Worm (Caenorhabditis elegans): ENCODE data around the gene R09A8.1.
A peak's percentile ranks its signal among the peaks of the same experiment; 100 is the strongest.

The R09A8.1 gene

DNA sequence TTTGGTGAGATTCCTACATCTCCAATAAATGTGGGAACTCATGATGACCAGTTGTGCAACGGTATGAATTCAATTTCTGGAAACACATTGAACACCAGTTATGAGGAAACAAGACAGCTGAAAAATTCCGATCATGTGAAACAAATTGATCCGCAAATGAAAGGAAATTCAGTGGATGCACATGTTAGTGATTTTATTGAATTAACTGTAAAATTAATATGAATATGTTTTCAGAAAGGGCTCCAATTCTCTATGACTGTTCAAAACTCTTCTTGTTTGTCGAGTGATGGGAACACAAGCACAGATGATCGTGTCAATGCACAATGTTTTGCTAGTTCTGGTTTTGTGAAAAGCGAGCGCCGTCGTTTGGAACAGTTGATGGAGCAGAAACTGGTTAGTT lies 6.8 kb downstream of the R09A8.1 start:
- TF ChIP-seq ztf-3 (GFP tag; optimal IDR thresholded peaks at IDR 0.05), result no peak

DNA sequence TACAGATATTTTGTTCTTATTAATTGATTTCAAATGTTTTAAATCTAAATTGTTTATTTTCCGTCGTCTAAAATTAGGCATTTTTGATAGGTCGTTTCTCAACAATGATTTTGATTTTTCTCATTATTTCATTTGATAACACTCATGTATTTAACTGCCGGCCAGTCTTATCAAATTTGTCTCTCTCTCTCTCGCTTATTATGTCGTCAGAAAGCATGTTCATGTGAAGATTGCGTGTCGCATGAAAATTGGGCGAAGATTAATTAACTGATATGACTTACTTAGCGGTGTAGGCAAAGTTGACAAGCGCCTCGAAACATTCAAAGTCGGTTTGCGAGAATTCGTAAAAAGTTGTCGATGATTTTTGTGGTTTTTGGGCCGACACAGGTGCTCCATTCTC lies 14.2 kb downstream of the R09A8.1 start:
- no peak for TF ChIP-seq zfh-2 (GFP tag; conservative IDR thresholded peaks at IDR 0.05)
- TF ChIP-seq nfyb-1 (GFP tag; IDR thresholded peaks at IDR 0.05), result 0 out of 2 replicates have a peak, but pooled peaks have one; percentile 27
- no peak for TF ChIP-seq zim-3 (tag; optimal IDR thresholded peaks at IDR 0.05)
- no peak for TF ChIP-seq ztf-28 (GFP tag; IDR thresholded peaks at IDR 0.05)
- peak; percentile 18 for TF ChIP-seq tbp1 (GFP tag; optimal IDR thresholded peaks at IDR 0.05)
- peak; percentile 77 for TF ChIP-seq nhr-80 (tag; optimal IDR thresholded peaks at IDR 0.05)

DNA sequence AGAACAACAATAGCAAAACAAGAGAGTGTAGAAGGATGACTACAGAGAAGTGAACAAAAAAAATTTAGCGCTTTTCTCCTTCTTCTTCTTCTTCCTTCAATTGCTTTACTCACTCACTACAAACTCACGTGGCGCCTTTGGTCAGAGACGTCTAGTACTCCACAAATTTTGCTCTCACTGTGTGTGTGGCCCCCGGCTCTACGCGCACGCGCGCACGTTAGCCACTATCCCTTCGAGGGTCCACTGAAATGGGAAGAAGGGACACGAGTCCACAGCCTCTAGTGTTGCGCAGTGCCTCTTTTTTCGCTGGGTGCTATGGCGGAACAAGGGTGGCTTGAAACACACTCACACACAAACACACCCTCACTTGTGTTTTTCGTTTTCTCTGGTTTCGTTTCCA lies 15.7 kb downstream of the R09A8.1 start:
- TF ChIP-seq zfh-2 (GFP tag; conservative IDR thresholded peaks at IDR 0.05) (peak; percentile 64), nfya-2 (GFP tag; IDR thresholded peaks at IDR 0.05) (no peak), B0261.1 (tag; optimal IDR thresholded peaks at IDR 0.05) (no peak), him-1 (tag; optimal IDR thresholded peaks at IDR 0.05) (no peak), gei-17 (GFP tag; optimal IDR thresholded peaks at IDR 0.05) (no peak), let-607 (tag; optimal IDR thresholded peaks at IDR 0.05) (no peak), F10E7.11 (tag; optimal IDR thresholded peaks at IDR 0.05) (no peak), attf-3 (GFP tag; conservative IDR thresholded peaks at IDR 0.05) (no peak), D2030.7 (GFP tag; IDR thresholded peaks at IDR 0.05) (no peak), ceh-79 (tag; optimal IDR thresholded peaks at IDR 0.05) (no peak), F22D6.2 (tag; optimal IDR thresholded peaks at IDR 0.05) (no peak), B0019.2 (GFP tag; conservative IDR thresholded peaks at IDR 0.05) (no peak), F33H1.4 (GFP tag; IDR thresholded peaks at IDR 0.05) (no peak), F57A8.1 (GFP tag; optimal IDR thresholded peaks at IDR 0.05) (no peak), ztf-22 (GFP tag; optimal IDR thresholded peaks at IDR 0.05) (no peak), snpc-3.4 (tag; optimal IDR thresholded peaks at IDR 0.05) (no peak), lsy-27 (tag; optimal IDR thresholded peaks at IDR 0.05; ENCODE audit: borderline replicate concordance, insufficient read depth) (no peak), C06A6.2 (GFP tag; conservative IDR thresholded peaks at IDR 0.05) (no peak), lin-26 (GFP tag; IDR thresholded peaks at IDR 0.05) (0 out of 2 replicates have a peak, but pooled peaks have one; percentile 29), madf-8 (GFP tag; conservative IDR thresholded peaks at IDR 0.05) (no peak), dox-1 (GFP tag; IDR thresholded peaks at IDR 0.05) (peak; percentile 59; the same call in 1 of the 2 replicates), pha-4 (tag; optimal IDR thresholded peaks at IDR 0.05) (no peak), tbx-9 (tag; optimal IDR thresholded peaks at IDR 0.05; ENCODE audit: borderline replicate concordance) (no peak), unc-62 (GFP tag; optimal IDR thresholded peaks at IDR 0.05) (no peak), tlf-1 (GFP tag; optimal IDR thresholded peaks at IDR 0.05) (no peak), attf-5 (GFP tag; optimal IDR thresholded peaks at IDR 0.05) (peak; percentile 14), unc-130 (GFP tag; optimal IDR thresholded peaks at IDR 0.05) (no peak), Y53G8AR.9 (GFP tag; conservative IDR thresholded peaks at IDR 0.05) (no peak), akir-1 (GFP tag; optimal IDR thresholded peaks at IDR 0.05) (no peak), aptf-3 (GFP tag; IDR thresholded peaks at IDR 0.05) (no peak), nfyb-1 (GFP tag; IDR thresholded peaks at IDR 0.05) (0 out of 2 replicates have a peak, but pooled peaks have one; percentile 59), cebp-1 (GFP tag; IDR thresholded peaks at IDR 0.05) (no peak), cebp-1 (tag; optimal IDR thresholded peaks at IDR 0.05) (peak; percentile 47), Y56A3A.18 (GFP tag; IDR thresholded peaks at IDR 0.05) (no peak), F23B12.7 (tag; optimal IDR thresholded peaks at IDR 0.05; ENCODE audit: insufficient read depth) (no peak), lag-1 (GFP tag; IDR thresholded peaks at IDR 0.05) (no peak), hlh-26 (GFP tag; conservative IDR thresholded peaks at IDR 0.05) (no peak), chd-7 (tag; optimal IDR thresholded peaks at IDR 0.05) (peak; percentile 6), Y95B8A.8 (GFP tag; IDR thresholded peaks at IDR 0.05) (0 out of 2 replicates have a peak, but pooled peaks have one; percentile 30), nhr-27 (tag; optimal IDR thresholded peaks at IDR 0.05) (no peak)
